Fruit fly (Drosophila melanogaster): Measurements from ENCODE around the gene Cpr76Ba.

Gene Cpr76Ba

dm6 chr3L:19496600-19496999 is 21.5 kb downstream of the Cpr76Ba start (continued):
- TF ChIP-seq CG12769 (tag; optimal IDR thresholded peaks at IDR 0.05) = peak; percentile 61
- TF ChIP-seq CG9932 (GFP tag; IDR thresholded peaks at IDR 0.05) = peak; percentile 40; the same call in 1 of the 2 replicates
- TF ChIP-seq ase (GFP tag; IDR thresholded peaks at IDR 0.05) = no peak
- TF ChIP-seq pho (GFP tag; optimal IDR thresholded peaks at IDR 0.05) = no peak
- TF ChIP-seq CG2712 (tag; optimal IDR thresholded peaks at IDR 0.05) = no peak
- TF ChIP-seq CG18011 (GFP tag; optimal IDR thresholded peaks at IDR 0.05) = no peak
- TF ChIP-seq hb (GFP tag; IDR thresholded peaks at IDR 0.05; ENCODE audit: partially characterized antibody) = no peak
- TF ChIP-seq YL-1 (GFP tag; optimal IDR thresholded peaks at IDR 0.05) = no peak
- no peak for TF ChIP-seq corto (GFP tag; optimal IDR thresholded peaks at IDR 0.05)
- TF ChIP-seq BEAF-32 (GFP tag; optimal IDR thresholded peaks at IDR 0.05) = no peak
- TF ChIP-seq CG17328 (GFP tag; IDR thresholded peaks at IDR 0.05) = no peak
- 0 out of 2 replicates have a peak, but pooled peaks have one; percentile 21 for TF ChIP-seq CG32772 (GFP tag; IDR thresholded peaks at IDR 0.05)
- no peak for TF ChIP-seq Atf-2 (GFP tag; optimal IDR thresholded peaks at IDR 0.05)
- TF ChIP-seq CG17359 (tag; optimal IDR thresholded peaks at IDR 0.05) = no peak
- no peak for TF ChIP-seq Nf-YC (tag; optimal IDR thresholded peaks at IDR 0.05)
- no peak for TF ChIP-seq CG8281 (tag; optimal IDR thresholded peaks at IDR 0.05)
- TF ChIP-seq ttk (GFP tag; IDR thresholded peaks at IDR 0.05) = 0 out of 2 replicates have a peak, but pooled peaks have one; percentile 9
- no peak for TF ChIP-seq tll (GFP tag; optimal IDR thresholded peaks at IDR 0.05)
- no peak for TF ChIP-seq CG10565 (GFP tag; optimal IDR thresholded peaks at IDR 0.05)
- TF ChIP-seq CG6254 (GFP tag; optimal IDR thresholded peaks at IDR 0.05) = no peak
- no peak for TF ChIP-seq pita (GFP tag; optimal IDR thresholded peaks at IDR 0.05)
- no peak for TF ChIP-seq Atf6 (GFP tag; IDR thresholded peaks at IDR 0.05)
- TF ChIP-seq Oaz (GFP tag; IDR thresholded peaks at IDR 0.05) = no peak
- TF ChIP-seq Ssrp (tag; optimal IDR thresholded peaks at IDR 0.05) = no peak
- TF ChIP-seq gt (GFP tag; IDR thresholded peaks at IDR 0.05) = no peak
- no peak for TF ChIP-seq mirr (GFP tag; optimal IDR thresholded peaks at IDR 0.05)
- TF ChIP-seq lab (GFP tag; optimal IDR thresholded peaks at IDR 0.05) = no peak
- no peak for TF ChIP-seq CG11504 (tag; optimal IDR thresholded peaks at IDR 0.05)
- TF ChIP-seq Drgx (GFP tag; IDR thresholded peaks at IDR 0.05) = no peak
- no peak for TF ChIP-seq CG2199 (GFP tag; IDR thresholded peaks at IDR 0.05)
- TF ChIP-seq dysf (GFP tag; IDR thresholded peaks at IDR 0.05) = peak; percentile 28; the same call in 1 of the 3 replicates
- TF ChIP-seq CG1602 (GFP tag; optimal IDR thresholded peaks at IDR 0.05) = no peak
- no peak for TF ChIP-seq sd (tag; optimal IDR thresholded peaks at IDR 0.05)
- no peak for TF ChIP-seq CG4424 (GFP tag; optimal IDR thresholded peaks at IDR 0.05)
- peak; percentile 33 for TF ChIP-seq CG6765 (GFP tag; optimal IDR thresholded peaks at IDR 0.05)
- no peak for TF ChIP-seq z (GFP tag; IDR thresholded peaks at IDR 0.05)
- no peak for TF ChIP-seq CG13775 (GFP tag; optimal IDR thresholded peaks at IDR 0.05)
- no peak for TF ChIP-seq CG12299 (tag; optimal IDR thresholded peaks at IDR 0.05)
- TF ChIP-seq exex (tag; optimal IDR thresholded peaks at IDR 0.05) = no peak
- no peak for TF ChIP-seq CG31365 (tag; optimal IDR thresholded peaks at IDR 0.05)
- no peak for TF ChIP-seq CG16815 (GFP tag; optimal IDR thresholded peaks at IDR 0.05)
- TF ChIP-seq CG14860 (GFP tag; IDR thresholded peaks at IDR 0.05; ENCODE audit: partially characterized antibody) = no peak
- no peak for TF ChIP-seq CG5953 (GFP tag; IDR thresholded peaks at IDR 0.05)
- no peak for TF ChIP-seq HLH4C (GFP tag; IDR thresholded peaks at IDR 0.05; ENCODE audit: partially characterized antibody)
- TF ChIP-seq odd (GFP tag; optimal IDR thresholded peaks at IDR 0.05) = no peak
- TF ChIP-seq hth (optimal IDR thresholded peaks at IDR 0.05) = no peak
- TF ChIP-seq dmrt11E (tag; optimal IDR thresholded peaks at IDR 0.05) = no peak
- TF ChIP-seq CG43689 (GFP tag; IDR thresholded peaks at IDR 0.05) = no peak
- no peak for TF ChIP-seq toy (GFP tag; IDR thresholded peaks at IDR 0.05)
- peak; percentile 3 for TF ChIP-seq CG2120 (GFP tag; optimal IDR thresholded peaks at IDR 0.05)
- TF ChIP-seq CG30403 (GFP tag; optimal IDR thresholded peaks at IDR 0.05) = no peak

Measured in whole organism, embryonic.